Worm (Caenorhabditis elegans) whole organism, young adult: ENCODE results near the gene nstp-3.

ENCODE experiments used
- B0019.2 ChIP-seq: fragments of 200-800 bp; sonication (Bioruptor generic); conservative IDR thresholded peaks from 2 replicates; pipeline ENCODE4 v1.3.6; 2022; ENCODE audit warnings: missing genetic modification reagents, missing genetic modification characterization, missing compliant biosample characterization
- B0035.1 ChIP-seq: sonication (generic microtip); optimal IDR thresholded peaks from 2 replicates; lab custom pipeline; 2016; ENCODE audit warnings: missing genetic modification characterization, mild to moderate bottlenecking, missing compliant biosample characterization, missing genotype, missing genetic modification reagents
- B0261.1 ChIP-seq: sonication (generic microtip); optimal IDR thresholded peaks from 2 replicates; lab custom pipeline; 2016; ENCODE audit warnings: mild to moderate bottlenecking, missing genetic modification characterization, moderate library complexity, missing compliant biosample characterization
- B0336.3 ChIP-seq: fragments of 200-800 bp; sonication (Bioruptor generic); IDR thresholded peaks from 2 replicates; pipeline ENCODE4 v1.3.6; 2022; ENCODE audit warnings: missing genetic modification characterization, missing compliant biosample characterization
- C17E4.6 ChIP-seq: fragments of 200-800 bp; sonication (Bioruptor generic); IDR thresholded peaks from 2 replicates; pipeline ENCODE4 v1.3.6; 2022; ENCODE audit warnings: missing genetic modification reagents, missing genetic modification characterization, missing compliant biosample characterization
- F10E7.11 ChIP-seq: sonication (generic microtip); optimal IDR thresholded peaks from 2 replicates; lab custom pipeline; 2017; ENCODE audit warnings: mild to moderate bottlenecking, missing genetic modification characterization, moderate library complexity, missing compliant biosample characterization
- F22D6.2 ChIP-seq: sonication (generic microtip); optimal IDR thresholded peaks from 2 replicates; lab custom pipeline; 2016; ENCODE audit warnings: mild to moderate bottlenecking, missing genetic modification characterization, missing compliant biosample characterization
- F23B12.7 ChIP-seq: sonication (generic microtip); optimal IDR thresholded peaks from 2 replicates; lab custom pipeline; 2017; ENCODE audit warnings: missing genetic modification characterization, mild to moderate bottlenecking, missing compliant biosample characterization, antibody characterized with exemption, moderate library complexity; ENCODE audit not compliant: insufficient read depth
- F37B4.10 ChIP-seq: fragments of 200-800 bp; sonication (Bioruptor generic); IDR thresholded peaks from 2 replicates; pipeline ENCODE4 v1.3.6; 2022; ENCODE audit warnings: missing genetic modification characterization, missing compliant biosample characterization
- F57C9.4 ChIP-seq: sonication (generic microtip); optimal IDR thresholded peaks from 2 replicates; lab custom pipeline; 2017; ENCODE audit warnings: mild to moderate bottlenecking, missing genetic modification characterization, missing compliant biosample characterization
- T26A5.8 ChIP-seq: sonication (generic microtip); optimal IDR thresholded peaks from 2 replicates; lab custom pipeline; 2016; ENCODE audit warnings: missing genetic modification characterization, missing compliant biosample characterization
- Y56A3A.18 ChIP-seq: fragments of 200-800 bp; sonication (Bioruptor generic); IDR thresholded peaks from 2 replicates; pipeline ENCODE4 v1.3.6; 2022; ENCODE audit warnings: missing genetic modification reagents, missing genetic modification characterization, missing compliant biosample characterization
- Y67H2A.10 ChIP-seq: fragments of 200-800 bp; sonication (Bioruptor generic); conservative IDR thresholded peaks from 2 replicates; pipeline ENCODE4 v1.3.6; 2022; ENCODE audit warnings: missing genetic modification reagents, missing genetic modification characterization, missing compliant biosample characterization
- akir-1 ChIP-seq: fragments of 200-800 bp; sonication (Bioruptor generic); optimal IDR thresholded peaks from 2 replicates; lab custom pipeline; 2018; ENCODE audit warnings: mild to moderate bottlenecking, missing genetic modification characterization, moderate library complexity, missing compliant biosample characterization
- attf-6 ChIP-seq: fragments of 200-800 bp; sonication (Bioruptor generic); IDR thresholded peaks from 2 replicates; pipeline ENCODE4 v1.3.6; 2022; ENCODE audit warnings: missing genetic modification reagents, missing genetic modification characterization, missing compliant biosample characterization
- ccch-3 ChIP-seq: fragments of 200-800 bp; sonication (Bioruptor generic); optimal IDR thresholded peaks from 2 replicates; lab custom pipeline; 2018; ENCODE audit warnings: mild to moderate bottlenecking, missing genetic modification characterization, missing compliant biosample characterization
- cebp-2 ChIP-seq: fragments of 200-800 bp; sonication (Bioruptor generic); IDR thresholded peaks from 2 replicates; pipeline ENCODE4 v1.3.6; 2022; ENCODE audit warnings: missing genetic modification characterization, missing compliant biosample characterization
- ceh-27 ChIP-seq: fragments of 200-800 bp; sonication (Bioruptor generic); optimal IDR thresholded peaks from 2 replicates; lab custom pipeline; 2018; ENCODE audit warnings: mild to moderate bottlenecking, missing genetic modification characterization, moderate library complexity, missing compliant biosample characterization
- ceh-58 ChIP-seq: fragments of 200-800 bp; sonication (Bioruptor generic); IDR thresholded peaks from 2 replicates; pipeline ENCODE4 v1.3.6; 2022; ENCODE audit warnings: missing genetic modification characterization, missing compliant biosample characterization
- egl-18 ChIP-seq: fragments of 200-800 bp; sonication (Bioruptor generic); IDR thresholded peaks from 2 replicates; pipeline ENCODE4 v1.3.6; 2022; ENCODE audit warnings: missing genetic modification reagents, missing genetic modification characterization, missing compliant biosample characterization
- hlh-26 ChIP-seq: fragments of 200-800 bp; sonication (Bioruptor generic); conservative IDR thresholded peaks from 2 replicates; pipeline ENCODE4 v1.3.6; 2022; ENCODE audit warnings: missing genetic modification reagents, missing genetic modification characterization, missing compliant biosample characterization
- let-526 ChIP-seq: fragments of 200-800 bp; sonication (Bioruptor generic); IDR thresholded peaks from 2 replicates; pipeline ENCODE4 v1.3.6; 2022; ENCODE audit warnings: missing genetic modification reagents, missing genetic modification characterization, missing compliant biosample characterization
- lin-26 ChIP-seq: fragments of 200-800 bp; sonication (Bioruptor generic); IDR thresholded peaks from 2 replicates; pipeline ENCODE4 v1.3.6; 2022; ENCODE audit warnings: missing genetic modification reagents, missing genetic modification characterization, missing compliant biosample characterization
- lin-35 ChIP-seq, 3 experiments: fragments of 150-350 bp in 2 of 3; sonication (generic microtip) in 1 of 3; optimal IDR thresholded peaks; 2 replicates each; lab custom pipeline; 2014 to 2018; ENCODE audit warnings: missing biosample characterization in 3 of 3, missing genetic modification characterization in 3 of 3, missing genetic modification reagents in 3 of 3
- lin-54 ChIP-seq: fragments of 200-800 bp; sonication (Bioruptor generic); optimal IDR thresholded peaks from 2 replicates; lab custom pipeline; 2018; ENCODE audit warnings: mild to moderate bottlenecking, missing genetic modification characterization, missing compliant biosample characterization
- madf-3 ChIP-seq: fragments of 200-800 bp; sonication (Bioruptor generic); IDR thresholded peaks from 2 replicates; pipeline ENCODE4 v1.3.6; 2022; ENCODE audit warnings: missing genetic modification reagents, missing genetic modification characterization, missing compliant biosample characterization
- madf-6 ChIP-seq: fragments of 200-800 bp; sonication (Bioruptor generic); IDR thresholded peaks from 2 replicates; pipeline ENCODE4 v1.3.6; 2022; ENCODE audit warnings: missing genetic modification reagents, missing genetic modification characterization, missing compliant biosample characterization
- madf-8 ChIP-seq: fragments of 200-800 bp; sonication (Bioruptor generic); conservative IDR thresholded peaks from 2 replicates; pipeline ENCODE4 v1.3.6; 2022; ENCODE audit warnings: missing genetic modification reagents, missing genetic modification characterization, missing compliant biosample characterization
- mcd-1 ChIP-seq: fragments of 200-800 bp; sonication (Bioruptor generic); IDR thresholded peaks from 2 replicates; pipeline ENCODE4 v1.3.6; 2022; ENCODE audit warnings: missing genetic modification reagents, missing genetic modification characterization, missing compliant biosample characterization
- mes-4 ChIP-seq: sonication (generic microtip); optimal IDR thresholded peaks from 2 replicates; lab custom pipeline; 2016; ENCODE audit warnings: missing genotype, missing genetic modification characterization, missing compliant biosample characterization
- mxl-1 ChIP-seq: sonication (generic microtip); optimal IDR thresholded peaks from 2 replicates; lab custom pipeline; 2016; ENCODE audit warnings: missing genetic modification characterization, missing compliant biosample characterization
- nhr-120 ChIP-seq: fragments of 200-800 bp; sonication (Bioruptor generic); IDR thresholded peaks from 2 replicates; pipeline ENCODE4 v1.3.6; 2022; ENCODE audit warnings: missing genetic modification characterization, missing compliant biosample characterization
- pbrm-1 ChIP-seq: fragments of 200-800 bp; sonication (Bioruptor generic); IDR thresholded peaks from 2 replicates; pipeline ENCODE4 v1.3.6; 2022; ENCODE audit warnings: missing genetic modification reagents, missing genetic modification characterization, missing compliant biosample characterization
- pha-4 ChIP-seq: fragments of 150-350 bp; sonication (generic microtip); optimal IDR thresholded peaks from 2 replicates; lab custom pipeline; 2014; ENCODE audit warnings: missing biosample characterization, missing genetic modification reagents, missing genetic modification characterization
- sdz-38 ChIP-seq: sonication (generic microtip); optimal IDR thresholded peaks from 2 replicates; lab custom pipeline; 2016; ENCODE audit warnings: missing genotype, missing genetic modification characterization, missing compliant biosample characterization
- sea-2 ChIP-seq: fragments of 200-800 bp; sonication (Bioruptor generic); IDR thresholded peaks from 2 replicates; pipeline ENCODE4 v1.3.6; 2022; ENCODE audit warnings: missing genetic modification characterization, missing compliant biosample characterization
- snpc-1.3 ChIP-seq: sonication (generic microtip); optimal IDR thresholded peaks from 2 replicates; lab custom pipeline; 2017; ENCODE audit warnings: missing genetic modification characterization, mild to moderate bottlenecking, missing compliant biosample characterization, antibody characterized with exemption, moderate library complexity, missing genotype, missing genetic modification reagents; ENCODE audit not compliant: insufficient read depth
- unc-62 ChIP-seq: fragments of 150-350 bp; optimal IDR thresholded peaks from 2 replicates; lab custom pipeline; 2014; ENCODE audit warnings: missing biosample characterization, missing genetic modification reagents, missing genetic modification characterization
- zim-3 ChIP-seq: sonication (generic microtip); optimal IDR thresholded peaks from 2 replicates; lab custom pipeline; 2017; ENCODE audit warnings: mild to moderate bottlenecking, missing genetic modification characterization, moderate library complexity, missing compliant biosample characterization
- ztf-3 ChIP-seq: fragments of 200-800 bp; sonication (Bioruptor generic); optimal IDR thresholded peaks from 2 replicates; lab custom pipeline; 2018; ENCODE audit warnings: mild to moderate bottlenecking, missing genetic modification characterization, missing compliant biosample characterization

nstp-3 gene

DNA sequence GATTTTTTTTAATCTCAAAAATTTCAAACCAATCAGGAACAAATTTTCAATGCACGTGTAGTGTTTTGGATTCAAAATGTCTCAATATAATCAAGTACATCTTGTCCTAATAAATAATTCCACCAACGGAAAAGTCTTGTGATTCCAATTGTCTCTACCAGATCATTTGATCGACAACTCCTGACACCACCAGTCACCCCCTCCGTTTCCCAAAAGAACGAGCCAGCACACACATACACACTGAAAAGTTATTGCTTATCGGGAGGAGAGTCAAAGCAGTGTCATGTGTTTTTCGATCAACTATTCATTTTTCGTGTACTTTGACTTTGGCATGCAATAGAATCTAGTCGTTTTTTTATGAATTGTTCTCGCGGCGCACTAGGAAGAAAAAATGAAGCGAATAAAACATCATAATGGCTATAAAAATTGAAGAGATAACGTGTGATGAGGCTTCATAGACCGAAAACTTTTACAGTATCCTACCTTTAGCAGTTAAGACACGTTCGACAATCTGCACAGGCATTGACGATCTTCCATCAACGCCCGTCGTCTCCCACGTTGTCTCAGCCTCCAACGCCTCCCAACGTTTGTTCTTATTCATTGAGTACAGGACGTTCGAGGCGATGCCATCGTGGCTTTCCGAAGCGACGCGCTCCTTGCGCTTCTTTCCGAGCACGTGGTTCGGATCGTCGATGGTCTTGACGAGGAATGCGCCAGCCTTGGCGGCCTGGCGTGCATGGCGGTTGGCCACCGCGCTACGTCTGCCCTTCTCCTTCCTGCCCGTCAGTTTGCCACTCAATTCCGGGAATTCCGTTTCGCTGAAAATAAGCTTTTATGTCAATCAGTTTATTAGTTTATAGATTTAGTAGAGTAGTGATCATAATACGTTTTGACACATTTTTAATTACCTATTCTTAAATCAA is 45.6 kb upstream of the nstp-3 start (continued):
- TF ChIP-seq ztf-3 (GFP tag; lab: Kevin White, UChicago) (no peak), F37B4.10 (GFP tag; lab: Robert Waterston, UW) (0 out of 2 replicates have a peak, but pooled peaks have one; percentile 88), T26A5.8 (tag; lab: Kevin White, UChicago) (no peak), nhr-120 (0 out of 2 replicates have a peak, but pooled peaks have one; percentile 21), mxl-1 (no peak), pha-4 (tag; lab: Kevin White, UChicago) (peak; percentile 85), Y67H2A.10 (no peak; the same call in 1 of the 2 replicates), attf-6 (GFP tag; lab: Robert Waterston, UW) (no peak), mcd-1 (GFP tag; lab: Robert Waterston, UW) (peak; percentile 17; the same call in 1 of the 2 replicates), ceh-27 (GFP tag; lab: Kevin White, UChicago) (no peak), B0336.3 (GFP tag; lab: Robert Waterston, UW) (no peak; the same call in 1 of the 2 replicates), lin-35 (GFP tag; optimal IDR thresholded peaks at IDR 0.05; lab: Kevin White, UChicago) (peak in 1 of 3 experiments; percentile 4), snpc-1.3 (tag; lab: Kevin White, UChicago) (no peak), F57C9.4 (tag; lab: Kevin White, UChicago) (no peak), lin-54 (GFP tag; lab: Kevin White, UChicago) (peak; percentile 17), let-526 (GFP tag; lab: Robert Waterston, UW) (no peak), B0019.2 (GFP tag; lab: Robert Waterston, UW) (no peak), pbrm-1 (GFP tag; lab: Robert Waterston, UW) (no peak; the same call in 1 of the 2 replicates), B0035.1 (no peak), akir-1 (no peak), madf-8 (GFP tag; lab: Robert Waterston, UW) (0 out of 2 replicates have a peak, but pooled peaks have one; percentile 14), F10E7.11 (tag; lab: Kevin White, UChicago) (no peak), hlh-26 (no peak), ceh-58 (GFP tag; lab: Robert Waterston, UW) (0 out of 2 replicates have a peak, but pooled peaks have one; percentile 5), sdz-38 (no peak), zim-3 (no peak), Y56A3A.18 (GFP tag; lab: Robert Waterston, UW) (no peak), B0261.1 (no peak), egl-18 (GFP tag; lab: Robert Waterston, UW) (no peak), madf-6 (GFP tag; lab: Robert Waterston, UW) (no peak), madf-3 (GFP tag; lab: Robert Waterston, UW) (peak; percentile 71; the same call in 1 of the 2 replicates), sea-2 (no peak), F23B12.7 (tag; lab: Kevin White, UChicago) (peak; percentile 31), cebp-2 (GFP tag; lab: Robert Waterston, UW) (0 out of 2 replicates have a peak, but pooled peaks have one; percentile 30), C17E4.6 (GFP tag; lab: Robert Waterston, UW) (0 out of 2 replicates have a peak, but pooled peaks have one; percentile 21), unc-62 (GFP tag; lab: Kevin White, UChicago) (no peak), F22D6.2 (tag; lab: Kevin White, UChicago) (no peak), ccch-3 (GFP tag; lab: Kevin White, UChicago) (no peak), lin-26 (no peak), mes-4 (tag; lab: Kevin White, UChicago) (no peak)
